Worm (Caenorhabditis elegans) whole organism, young adult: ENCODE data around the gene arrd-13.

ENCODE experiments used
- C17E4.6 ChIP-seq: fragments of 200-800 bp; sonication (Bioruptor generic); IDR thresholded peaks from 2 replicates; pipeline ENCODE4 v1.3.6; 2022; ENCODE audit warnings: missing genetic modification reagents, missing genetic modification characterization, missing compliant biosample characterization
- D2030.7 ChIP-seq: fragments of 200-800 bp; sonication (Bioruptor generic); IDR thresholded peaks from 2 replicates; pipeline ENCODE4 v1.3.6; 2022; ENCODE audit warnings: missing genetic modification reagents, missing genetic modification characterization, missing compliant biosample characterization
- F23B12.7 ChIP-seq: sonication (generic microtip); optimal IDR thresholded peaks from 2 replicates; lab custom pipeline; 2017; ENCODE audit warnings: missing genetic modification characterization, mild to moderate bottlenecking, missing compliant biosample characterization, antibody characterized with exemption, moderate library complexity; ENCODE audit not compliant: insufficient read depth
- F37B4.10 ChIP-seq: fragments of 200-800 bp; sonication (Bioruptor generic); IDR thresholded peaks from 2 replicates; pipeline ENCODE4 v1.3.6; 2022; ENCODE audit warnings: missing genetic modification characterization, missing compliant biosample characterization
- F39B2.1 ChIP-seq: fragments of 200-800 bp; sonication (Bioruptor generic); IDR thresholded peaks from 2 replicates; pipeline ENCODE4 v1.3.6; 2022; ENCODE audit warnings: missing genetic modification reagents, missing genetic modification characterization, missing compliant biosample characterization
- Y79H2A.3 ChIP-seq: fragments of 200-800 bp; sonication (Bioruptor generic); conservative IDR thresholded peaks from 2 replicates; pipeline ENCODE4 v1.3.6; 2022; ENCODE audit warnings: missing genetic modification reagents, missing genetic modification characterization, missing compliant biosample characterization
- aptf-3 ChIP-seq: fragments of 200-800 bp; sonication (Bioruptor generic); IDR thresholded peaks from 2 replicates; pipeline ENCODE4 v1.3.6; 2022; ENCODE audit warnings: missing genetic modification characterization, missing compliant biosample characterization
- athp-1 ChIP-seq: sonication (generic microtip); optimal IDR thresholded peaks from 2 replicates; lab custom pipeline; 2017; ENCODE audit warnings: mild to moderate bottlenecking, missing genetic modification characterization, missing compliant biosample characterization
- attf-5 ChIP-seq: fragments of 200-800 bp; sonication (Bioruptor generic); optimal IDR thresholded peaks from 2 replicates; lab custom pipeline; 2018; ENCODE audit warnings: mild to moderate bottlenecking, missing genetic modification characterization, missing compliant biosample characterization
- bed-1 ChIP-seq: fragments of 200-800 bp; sonication (Bioruptor generic); IDR thresholded peaks from 2 replicates; pipeline ENCODE4 v1.3.6; 2022; ENCODE audit warnings: missing genetic modification reagents, missing genetic modification characterization, missing compliant biosample characterization
- cebp-2 ChIP-seq: fragments of 200-800 bp; sonication (Bioruptor generic); IDR thresholded peaks from 2 replicates; pipeline ENCODE4 v1.3.6; 2022; ENCODE audit warnings: missing genetic modification characterization, missing compliant biosample characterization
- ceh-27 ChIP-seq: fragments of 200-800 bp; sonication (Bioruptor generic); optimal IDR thresholded peaks from 2 replicates; lab custom pipeline; 2018; ENCODE audit warnings: mild to moderate bottlenecking, missing genetic modification characterization, moderate library complexity, missing compliant biosample characterization
- ceh-91 ChIP-seq: fragments of 200-800 bp; sonication (Bioruptor generic); IDR thresholded peaks from 2 replicates; pipeline ENCODE4 v1.3.6; 2022; ENCODE audit warnings: missing genetic modification reagents, missing genetic modification characterization, missing compliant biosample characterization
- chd-7 ChIP-seq: sonication (generic microtip); optimal IDR thresholded peaks from 2 replicates; lab custom pipeline; 2016; ENCODE audit warnings: mild to moderate bottlenecking, missing genetic modification characterization, moderate library complexity, missing compliant biosample characterization
- die-1 ChIP-seq: sonication (generic microtip); optimal IDR thresholded peaks from 2 replicates; lab custom pipeline; 2016; ENCODE audit warnings: missing genotype, mild to moderate bottlenecking, missing genetic modification characterization, missing compliant biosample characterization
- dpff-1 ChIP-seq: sonication (generic microtip); optimal IDR thresholded peaks from 2 replicates; lab custom pipeline; 2017; ENCODE audit warnings: mild to moderate bottlenecking, missing genetic modification characterization, missing compliant biosample characterization
- egrh-3 ChIP-seq: fragments of 200-800 bp; sonication (Bioruptor generic); IDR thresholded peaks from 2 replicates; pipeline ENCODE4 v1.3.6; 2022; ENCODE audit warnings: missing genetic modification reagents, missing genetic modification characterization, missing compliant biosample characterization
- ekl-4 ChIP-seq: fragments of 200-800 bp; sonication (Bioruptor generic); IDR thresholded peaks from 2 replicates; pipeline ENCODE4 v1.3.6; 2022; ENCODE audit warnings: missing genetic modification reagents, missing genetic modification characterization, missing compliant biosample characterization
- fkh-3 ChIP-seq: sonication (generic microtip); optimal IDR thresholded peaks from 2 replicates; lab custom pipeline; 2016; ENCODE audit warnings: mild to moderate bottlenecking, missing genetic modification characterization, missing compliant biosample characterization
- gei-17 ChIP-seq: fragments of 200-800 bp; sonication (Bioruptor generic); optimal IDR thresholded peaks from 2 replicates; lab custom pipeline; 2018; ENCODE audit warnings: mild to moderate bottlenecking, missing genetic modification characterization, missing compliant biosample characterization
- hrde-1 ChIP-seq: sonication (generic microtip); optimal IDR thresholded peaks from 2 replicates; lab custom pipeline; 2016; ENCODE audit warnings: missing genetic modification characterization, mild to moderate bottlenecking, missing compliant biosample characterization, moderate library complexity, missing genotype, missing genetic modification reagents, borderline replicate concordance
- hsf-1 ChIP-seq: fragments of 200-800 bp; sonication (Bioruptor generic); IDR thresholded peaks from 2 replicates; pipeline ENCODE4 v1.3.6; 2022; ENCODE audit warnings: missing genetic modification reagents, missing genetic modification characterization, missing compliant biosample characterization
- lag-1 ChIP-seq: fragments of 200-800 bp; sonication (Bioruptor generic); IDR thresholded peaks from 2 replicates; pipeline ENCODE4 v1.3.6; 2022; ENCODE audit warnings: missing genetic modification reagents, missing genetic modification characterization, missing compliant biosample characterization
- lin-26 ChIP-seq: fragments of 200-800 bp; sonication (Bioruptor generic); IDR thresholded peaks from 2 replicates; pipeline ENCODE4 v1.3.6; 2022; ENCODE audit warnings: missing genetic modification reagents, missing genetic modification characterization, missing compliant biosample characterization
- lin-54 ChIP-seq: fragments of 200-800 bp; sonication (Bioruptor generic); optimal IDR thresholded peaks from 2 replicates; lab custom pipeline; 2018; ENCODE audit warnings: mild to moderate bottlenecking, missing genetic modification characterization, missing compliant biosample characterization
- lsl-1 ChIP-seq: fragments of 200-800 bp; sonication (Bioruptor generic); optimal IDR thresholded peaks from 2 replicates; lab custom pipeline; 2018; ENCODE audit warnings: mild to moderate bottlenecking, missing genetic modification characterization, moderate library complexity, missing compliant biosample characterization
- madf-3 ChIP-seq: fragments of 200-800 bp; sonication (Bioruptor generic); IDR thresholded peaks from 2 replicates; pipeline ENCODE4 v1.3.6; 2022; ENCODE audit warnings: missing genetic modification reagents, missing genetic modification characterization, missing compliant biosample characterization
- mcd-1 ChIP-seq: fragments of 200-800 bp; sonication (Bioruptor generic); IDR thresholded peaks from 2 replicates; pipeline ENCODE4 v1.3.6; 2022; ENCODE audit warnings: missing genetic modification reagents, missing genetic modification characterization, missing compliant biosample characterization
- mes-4 ChIP-seq: sonication (generic microtip); optimal IDR thresholded peaks from 2 replicates; lab custom pipeline; 2016; ENCODE audit warnings: missing genotype, missing genetic modification characterization, missing compliant biosample characterization
- nhr-120 ChIP-seq: fragments of 200-800 bp; sonication (Bioruptor generic); IDR thresholded peaks from 2 replicates; pipeline ENCODE4 v1.3.6; 2022; ENCODE audit warnings: missing genetic modification characterization, missing compliant biosample characterization
- nhr-179 ChIP-seq: sonication (generic microtip); optimal IDR thresholded peaks from 2 replicates; lab custom pipeline; 2016; ENCODE audit warnings: mild to moderate bottlenecking, missing genetic modification characterization, missing compliant biosample characterization
- rec-8 ChIP-seq, 2 experiments: sonication (generic microtip); optimal IDR thresholded peaks; 2 replicates each; lab custom pipeline; 2016; ENCODE audit warnings: mild to moderate bottlenecking in 2 of 2, missing genetic modification characterization in 2 of 2, missing genetic modification reagents in 2 of 2, missing genotype in 2 of 2, missing biosample characterization in 1 of 2, missing compliant biosample characterization in 1 of 2, moderate library complexity in 1 of 2
- repo-1 ChIP-seq: sonication (generic microtip); optimal IDR thresholded peaks from 2 replicates; lab custom pipeline; 2017; ENCODE audit warnings: mild to moderate bottlenecking, missing genetic modification characterization, missing compliant biosample characterization
- rpc-1 ChIP-seq, 2 experiments: fragments of 150-350 bp in 1 of 2; sonication (generic microtip) in 1 of 2; optimal IDR thresholded peaks; 2 replicates each; lab custom pipeline; 2014 to 2018; ENCODE audit warnings: missing biosample characterization in 1 of 2, missing genetic modification characterization in 1 of 2, missing genetic modification reagents in 1 of 2, missing genotype in 1 of 2
- snpc-4 ChIP-seq, 5 experiments: fragments of 150-350 bp in 1 of 5; sonication (generic microtip) in 4 of 5; optimal IDR thresholded peaks; 2 replicates each; lab custom pipeline; 2014 to 2018; ENCODE audit warnings: missing genetic modification characterization in 5 of 5, missing biosample characterization in 3 of 5, antibody characterized with exemption in 2 of 5, mild to moderate bottlenecking in 2 of 5, missing compliant biosample characterization in 2 of 5, missing genotype in 2 of 5, moderate library complexity in 2 of 5, missing genetic modification reagents in 1 of 5
- tbx-9 ChIP-seq: sonication (generic microtip); optimal IDR thresholded peaks from 2 replicates; lab custom pipeline; 2016; ENCODE audit warnings: borderline replicate concordance, missing genetic modification characterization, inconsistent platforms, missing compliant biosample characterization
- tlf-1 ChIP-seq: fragments of 200-800 bp; sonication (Bioruptor generic); optimal IDR thresholded peaks from 2 replicates; lab custom pipeline; 2018; ENCODE audit warnings: mild to moderate bottlenecking, missing genetic modification characterization, missing compliant biosample characterization
- zfh-2 ChIP-seq: fragments of 200-800 bp; sonication (Bioruptor generic); conservative IDR thresholded peaks from 2 replicates; pipeline ENCODE4 v1.3.6; 2022; ENCODE audit warnings: missing genetic modification reagents, missing genetic modification characterization, missing compliant biosample characterization
- ztf-18 ChIP-seq: sonication (generic microtip); optimal IDR thresholded peaks from 2 replicates; lab custom pipeline; 2016; ENCODE audit warnings: missing genotype, mild to moderate bottlenecking, missing genetic modification characterization, missing compliant biosample characterization
- ztf-22 ChIP-seq: fragments of 200-800 bp; sonication (Bioruptor generic); optimal IDR thresholded peaks from 2 replicates; lab custom pipeline; 2018; ENCODE audit warnings: mild to moderate bottlenecking, missing genetic modification characterization, moderate library complexity, missing compliant biosample characterization

arrd-13 gene

DNA sequence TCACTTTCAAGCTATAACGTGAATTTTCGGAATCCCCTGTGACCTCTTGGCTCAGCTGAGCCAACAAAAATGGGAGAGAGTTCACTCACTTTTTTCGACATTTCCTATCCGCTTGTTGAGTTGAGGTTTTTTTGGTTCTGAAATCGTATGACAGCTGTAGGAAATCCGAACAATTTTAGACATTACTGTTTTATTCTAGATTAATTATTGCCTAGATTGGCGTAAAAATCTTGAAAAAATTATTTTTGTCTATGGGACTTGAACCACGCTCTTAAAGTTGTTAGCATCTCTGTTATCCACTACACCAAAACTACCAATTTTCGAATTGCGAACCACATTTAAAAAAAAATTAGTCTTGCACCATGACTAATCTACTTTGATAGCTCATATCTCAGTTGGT, 25.7 kb downstream of the arrd-13 start, which contains the start of gene C01B9.4:
TSS of gene C01B9.4 (minus strand) at position 101 of the 400 bp plus-strand sequence.
- TF ChIP-seq nhr-120 (GFP tag; lab: Robert Waterston, UW) (no peak), rpc-1 (optimal IDR thresholded peaks at IDR 0.05; lab: Kevin White, UChicago) (no peak), rpc-1 (tag; optimal IDR thresholded peaks at IDR 0.05; lab: Kevin White, UChicago) (peak; percentile 28)

DNA sequence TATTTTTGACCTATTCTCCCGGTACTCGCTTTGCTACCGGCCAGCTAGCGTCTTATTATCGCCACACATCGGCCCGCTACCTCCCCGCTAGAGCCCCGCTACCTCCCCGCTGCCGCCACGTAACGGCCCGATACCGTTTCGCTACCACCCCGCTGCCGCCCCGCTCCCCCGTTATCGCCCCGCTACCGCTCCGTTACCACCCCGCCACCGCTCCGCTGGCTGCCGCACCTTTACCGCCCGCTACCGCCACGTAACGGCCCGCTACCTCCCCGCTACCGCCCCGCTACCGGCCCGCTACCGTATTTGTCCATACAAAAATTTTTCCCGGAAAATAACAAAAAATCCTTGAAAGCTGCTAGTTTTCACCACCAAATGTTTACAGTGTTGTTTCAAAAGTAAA, 27.4 kb downstream of the arrd-13 start:
- TF ChIP-seq hsf-1 (GFP tag; lab: Robert Waterston, UW) (no peak), mcd-1 (no peak; the same call in 1 of the 2 replicates), madf-3 (no peak), athp-1 (no peak), die-1 (tag; lab: Kevin White, UChicago) (no peak), gei-17 (GFP tag; lab: Kevin White, UChicago) (no peak), F23B12.7 (tag; lab: Kevin White, UChicago) (no peak), cebp-2 (GFP tag; lab: Robert Waterston, UW) (no peak), zfh-2 (peak; percentile 95), ekl-4 (GFP tag; lab: Robert Waterston, UW) (no peak), mes-4 (tag; lab: Kevin White, UChicago) (no peak), tlf-1 (no peak), rec-8 (tag; optimal IDR thresholded peaks at IDR 0.05; lab: Kevin White, UChicago) (no peak), lin-26 (GFP tag; lab: Robert Waterston, UW) (0 out of 2 replicates have a peak, but pooled peaks have one; percentile 19), D2030.7 (no peak), ceh-91 (no peak), egrh-3 (GFP tag; lab: Robert Waterston, UW) (peak; percentile 96), lin-54 (no peak)

DNA sequence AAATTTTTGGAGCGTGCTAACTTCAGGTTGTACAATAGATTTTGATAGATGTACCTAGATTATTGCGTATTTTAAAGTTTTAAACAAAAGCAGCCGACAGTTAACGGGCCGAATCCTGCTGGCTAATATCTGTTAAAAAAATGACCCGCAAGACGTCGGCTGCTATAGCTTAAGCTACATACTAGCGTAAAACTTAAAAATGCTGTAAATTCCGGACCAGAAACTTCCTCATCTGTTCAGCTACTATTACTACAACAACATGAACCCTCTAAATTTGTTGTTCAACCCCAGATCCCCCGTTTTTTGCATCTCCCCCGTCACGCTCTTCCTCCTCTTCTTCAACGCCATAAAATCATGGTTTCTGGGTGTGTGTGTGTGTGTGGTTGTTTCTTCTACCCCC, 28.7 kb downstream of the arrd-13 start:
- TF ChIP-seq gei-17 (GFP tag; lab: Kevin White, UChicago) (no peak), dpff-1 (no peak), lsl-1 (GFP tag; lab: Kevin White, UChicago) (no peak), tbx-9 (tag; lab: Kevin White, UChicago) (no peak), lag-1 (GFP tag; lab: Robert Waterston, UW) (no peak), bed-1 (GFP tag; lab: Robert Waterston, UW) (no peak), F39B2.1 (GFP tag; lab: Robert Waterston, UW) (no peak), ztf-18 (tag; lab: Kevin White, UChicago) (no peak), F37B4.10 (GFP tag; lab: Robert Waterston, UW) (no peak), hrde-1 (tag; lab: Kevin White, UChicago) (no peak), chd-7 (tag; lab: Kevin White, UChicago) (no peak)

- no peak for TF ChIP-seq aptf-3 (GFP tag; lab: Robert Waterston, UW)
- no peak for TF ChIP-seq Y79H2A.3
- TF ChIP-seq nhr-179 (tag; lab: Kevin White, UChicago), result no peak
- no peak for TF ChIP-seq C17E4.6 (GFP tag; lab: Robert Waterston, UW)
- no peak for TF ChIP-seq repo-1 (tag; lab: Kevin White, UChicago)
- TF ChIP-seq snpc-4 (GFP tag; optimal IDR thresholded peaks at IDR 0.05; lab: Kevin White, UChicago), result no peak
- TF ChIP-seq snpc-4 (tag; optimal IDR thresholded peaks at IDR 0.05; lab: Kevin White, UChicago), result peak in 2 of 4 experiments; percentile 5 to 44
- no peak for TF ChIP-seq attf-5 (GFP tag; lab: Kevin White, UChicago)
- TF ChIP-seq fkh-3 (tag; lab: Kevin White, UChicago), result no peak
- no peak for TF ChIP-seq ceh-91
- TF ChIP-seq ceh-27 (GFP tag; lab: Kevin White, UChicago), result peak; percentile 44
- TF ChIP-seq ztf-22 (GFP tag; lab: Kevin White, UChicago), result no peak
These were observed 30.6 kb downstream of the arrd-13 start for ce11 chrII:13788813-13789212.
